Worm (Caenorhabditis elegans) whole organism, mixed stage, embryonic: Measurements from ENCODE around the gene C16D2.1.

Source experiments
- M03D4.4 ChIP-seq: sonication (generic microtip); optimal IDR thresholded peaks from 2 replicates; lab custom pipeline; 2017; ENCODE audit warnings: mild to moderate bottlenecking, missing genetic modification characterization, missing compliant biosample characterization
- bed-3 ChIP-seq: fragments of 200-800 bp; sonication (Bioruptor generic); optimal IDR thresholded peaks from 3 replicates; lab custom pipeline; 2018; ENCODE audit warnings: mild to moderate bottlenecking, missing genetic modification characterization, moderate library complexity, missing compliant biosample characterization
- blmp-1 ChIP-seq: fragments of 150-350 bp; optimal IDR thresholded peaks from 2 replicates; lab custom pipeline; 2014; ENCODE audit warnings: missing biosample characterization, missing genetic modification characterization
- ceh-39 ChIP-seq: fragments of 150-350 bp; optimal IDR thresholded peaks from 2 replicates; lab custom pipeline; 2014; ENCODE audit warnings: missing biosample characterization, missing genetic modification characterization
- ceh-43 ChIP-seq: fragments of 200-800 bp; sonication (Bioruptor generic); optimal IDR thresholded peaks from 2 replicates; lab custom pipeline; 2018; ENCODE audit warnings: mild to moderate bottlenecking, missing genetic modification characterization, moderate library complexity, missing compliant biosample characterization
- ceh-83 ChIP-seq: fragments of 200-800 bp; sonication (Bioruptor generic); optimal IDR thresholded peaks from 2 replicates; lab custom pipeline; 2018; ENCODE audit warnings: mild to moderate bottlenecking, missing genetic modification characterization, missing compliant biosample characterization
- ces-1 ChIP-seq: fragments of 150-350 bp; optimal IDR thresholded peaks from 2 replicates; lab custom pipeline; 2014; ENCODE audit warnings: missing biosample characterization, missing genetic modification reagents, missing genetic modification characterization
- cnd-1 ChIP-seq: fragments of 200-800 bp; sonication (Bioruptor generic); optimal IDR thresholded peaks from 2 replicates; lab custom pipeline; 2018; ENCODE audit warnings: mild to moderate bottlenecking, missing genetic modification characterization, missing compliant biosample characterization
- drap-1 ChIP-seq: fragments of 200-800 bp; sonication (Bioruptor generic); optimal IDR thresholded peaks from 3 replicates; lab custom pipeline; 2018; ENCODE audit warnings: mild to moderate bottlenecking, missing genetic modification characterization, missing compliant biosample characterization
- elt-1 ChIP-seq: sonication (generic microtip); optimal IDR thresholded peaks from 2 replicates; lab custom pipeline; 2017; ENCODE audit warnings: missing genetic modification characterization, mild to moderate bottlenecking, missing compliant biosample characterization, antibody characterized with exemption, moderate library complexity, borderline replicate concordance; ENCODE audit not compliant: insufficient read depth
- elt-3 ChIP-seq: fragments of 150-350 bp; optimal IDR thresholded peaks from 2 replicates; lab custom pipeline; 2014; ENCODE audit warnings: missing biosample characterization, missing genetic modification characterization
- flh-1 ChIP-seq: fragments of 200-800 bp; sonication (Bioruptor generic); optimal IDR thresholded peaks from 2 replicates; lab custom pipeline; 2018; ENCODE audit warnings: mild to moderate bottlenecking, missing genetic modification characterization, moderate library complexity, missing compliant biosample characterization
- ham-2 ChIP-seq: fragments of 200-800 bp; sonication (Bioruptor generic); optimal IDR thresholded peaks from 2 replicates; lab custom pipeline; 2018; ENCODE audit warnings: mild to moderate bottlenecking, missing genetic modification characterization, missing compliant biosample characterization
- hlh-1 ChIP-seq: fragments of 150-350 bp; optimal IDR thresholded peaks from 2 replicates; lab custom pipeline; 2014; ENCODE audit warnings: missing biosample characterization, missing genetic modification reagents, missing genetic modification characterization
- lin-13 ChIP-seq: fragments of 150-350 bp; optimal IDR thresholded peaks from 2 replicates; lab custom pipeline; 2014; ENCODE audit warnings: missing biosample characterization, missing genetic modification characterization
- lin-32 ChIP-seq: fragments of 200-800 bp; sonication (Bioruptor generic); optimal IDR thresholded peaks from 2 replicates; lab custom pipeline; 2018; ENCODE audit warnings: mild to moderate bottlenecking, missing genetic modification characterization, missing compliant biosample characterization
- lsy-2 ChIP-seq: fragments of 150-350 bp; optimal IDR thresholded peaks from 2 replicates; lab custom pipeline; 2014; ENCODE audit warnings: missing biosample characterization, missing genetic modification characterization
- mab-5 ChIP-seq: fragments of 150-350 bp; optimal IDR thresholded peaks from 2 replicates; lab custom pipeline; 2014; ENCODE audit warnings: missing biosample characterization, missing genetic modification characterization
- mep-1 ChIP-seq: fragments of 150-350 bp; optimal IDR thresholded peaks from 2 replicates; lab custom pipeline; 2017; ENCODE audit warnings: missing biosample characterization, missing genetic modification reagents, missing genetic modification characterization, inconsistent platforms
- mls-2 ChIP-seq: sonication (generic microtip); optimal IDR thresholded peaks from 2 replicates; lab custom pipeline; 2016; ENCODE audit warnings: mild to moderate bottlenecking, missing genetic modification characterization, moderate library complexity, missing compliant biosample characterization
- nhr-12 ChIP-seq: fragments of 150-350 bp; optimal IDR thresholded peaks from 2 replicates; lab custom pipeline; 2014; ENCODE audit warnings: missing biosample characterization, missing genetic modification characterization
- nhr-2 ChIP-seq: fragments of 150-350 bp; optimal IDR thresholded peaks from 2 replicates; lab custom pipeline; 2014; ENCODE audit warnings: missing biosample characterization, missing genetic modification characterization
- nhr-237 ChIP-seq: fragments of 150-350 bp; optimal IDR thresholded peaks from 2 replicates; lab custom pipeline; 2014; ENCODE audit warnings: missing biosample characterization, missing genetic modification characterization
- nhr-28 ChIP-seq: fragments of 150-350 bp; optimal IDR thresholded peaks from 2 replicates; lab custom pipeline; 2014; ENCODE audit warnings: missing biosample characterization, missing genetic modification characterization
- nhr-76 ChIP-seq: sonication (generic microtip); optimal IDR thresholded peaks from 2 replicates; lab custom pipeline; 2017; ENCODE audit warnings: missing biosample characterization, missing genetic modification characterization
- pha-4 ChIP-seq: fragments of 150-350 bp; optimal IDR thresholded peaks from 2 replicates; lab custom pipeline; 2018; ENCODE audit warnings: missing biosample characterization, missing genetic modification reagents, missing genetic modification characterization
- sem-2 ChIP-seq: fragments of 200-800 bp; sonication (Bioruptor generic); optimal IDR thresholded peaks from 2 replicates; lab custom pipeline; 2018; ENCODE audit warnings: mild to moderate bottlenecking, missing genetic modification characterization, missing compliant biosample characterization
- snpc-4 ChIP-seq: fragments of 150-350 bp; optimal IDR thresholded peaks from 2 replicates; lab custom pipeline; 2014; ENCODE audit warnings: missing biosample characterization, missing genetic modification characterization
- sptf-1 ChIP-seq: sonication (generic microtip); optimal IDR thresholded peaks from 2 replicates; lab custom pipeline; 2017; ENCODE audit warnings: mild to moderate bottlenecking, missing genetic modification characterization, moderate library complexity, missing compliant biosample characterization
- tbx-8 ChIP-seq: fragments of 200-800 bp; sonication (Bioruptor generic); optimal IDR thresholded peaks from 2 replicates; lab custom pipeline; 2018; ENCODE audit warnings: mild to moderate bottlenecking, missing genetic modification characterization, moderate library complexity, missing compliant biosample characterization
- unc-120 ChIP-seq: sonication (generic microtip); optimal IDR thresholded peaks from 2 replicates; lab custom pipeline; 2017; ENCODE audit warnings: missing genetic modification characterization, missing compliant biosample characterization; ENCODE audit not compliant: poor library complexity, severe bottlenecking
- unc-39 ChIP-seq: fragments of 150-350 bp; optimal IDR thresholded peaks from 2 replicates; lab custom pipeline; 2014; ENCODE audit warnings: missing biosample characterization, missing genetic modification characterization
- unc-62 ChIP-seq: fragments of 150-350 bp; optimal IDR thresholded peaks from 2 replicates; lab custom pipeline; 2014; ENCODE audit warnings: missing biosample characterization, missing genetic modification reagents, missing genetic modification characterization
- zip-8 ChIP-seq: fragments of 150-350 bp; optimal IDR thresholded peaks from 2 replicates; lab custom pipeline; 2014; ENCODE audit warnings: missing biosample characterization, missing genetic modification characterization
- ztf-11 ChIP-seq: fragments of 150-350 bp; optimal IDR thresholded peaks from 2 replicates; lab custom pipeline; 2014; ENCODE audit warnings: missing biosample characterization, missing genetic modification characterization

Gene C16D2.1

DNA sequence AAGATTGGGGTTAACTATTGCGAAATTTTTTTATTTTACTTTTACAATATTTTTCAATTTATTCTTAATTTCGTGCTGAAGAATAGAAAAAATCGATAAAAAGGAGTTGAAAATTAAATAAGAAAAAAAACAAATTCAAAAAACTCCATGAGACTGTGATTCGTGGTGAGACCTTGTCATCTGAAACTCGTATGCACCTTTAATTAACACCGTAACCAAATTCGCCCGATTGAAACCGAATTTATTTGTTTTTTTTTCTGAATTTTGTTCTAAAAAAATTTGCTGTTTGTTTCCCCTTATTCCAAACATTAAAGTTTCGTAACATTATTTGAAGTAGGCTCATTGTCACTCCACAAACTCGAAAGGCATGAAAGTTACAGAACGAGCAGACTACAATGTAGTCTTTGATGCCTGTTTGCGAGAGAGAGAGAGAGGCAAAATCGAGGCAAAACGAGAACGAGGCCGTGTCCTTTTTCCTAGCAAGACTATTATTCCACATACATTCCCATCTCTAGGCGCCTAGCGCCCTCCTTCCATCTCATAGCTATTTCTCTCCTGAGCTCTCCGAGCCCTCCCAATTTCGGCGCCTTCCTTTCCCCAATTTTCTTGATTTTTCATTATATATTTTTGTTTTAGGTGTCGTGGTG is 22.4 kb upstream of the C16D2.1 start, which contains the start of gene T24H10.4:
TSS of gene T24H10.4 (plus strand) at position 630 of the 647 bp plus-strand sequence.
- TF ChIP-seq ces-1 (GFP tag; lab: Kevin White, UChicago), result peak; percentile 19
- no peak for TF ChIP-seq lsy-2 (tag; lab: Kevin White, UChicago)
- no peak for TF ChIP-seq cnd-1
- TF ChIP-seq nhr-76 (tag; lab: Kevin White, UChicago), result no peak
- no peak for TF ChIP-seq pha-4 (tag; lab: Kevin White, UChicago)
- no peak for TF ChIP-seq snpc-4
- no peak for TF ChIP-seq ham-2
- no peak for TF ChIP-seq tbx-8 (GFP tag; lab: Kevin White, UChicago)

DNA sequence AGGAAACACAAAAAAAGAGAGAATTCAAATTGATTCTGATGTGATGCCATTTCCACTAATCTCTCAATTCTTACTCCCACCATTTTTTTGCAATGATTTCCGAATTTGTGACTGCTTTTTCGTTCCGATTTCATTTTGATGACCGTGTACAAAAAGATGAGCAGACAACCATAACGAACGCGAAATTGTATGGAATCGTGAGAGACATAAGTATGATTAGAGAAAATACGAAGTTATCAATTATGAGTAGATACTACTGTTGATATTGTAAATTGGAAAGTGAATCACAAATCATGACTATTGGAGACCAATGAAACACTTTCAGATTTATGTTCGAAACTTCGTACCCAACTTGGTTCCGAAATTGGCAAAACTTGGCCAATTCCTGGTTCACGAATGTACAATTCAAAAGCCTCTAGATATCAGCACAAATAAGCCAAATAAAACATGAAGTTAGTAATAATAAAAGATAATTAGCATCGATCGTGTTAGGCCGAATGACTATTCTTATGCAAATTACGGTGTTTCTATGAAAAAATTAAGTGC is 19.9 kb upstream of the C16D2.1 start:
- TF ChIP-seq nhr-76 (tag; lab: Kevin White, UChicago) (no peak), hlh-1 (tag; lab: Kevin White, UChicago) (no peak), ceh-39 (no peak), mep-1 (tag; lab: Kevin White, UChicago) (no peak), elt-1 (tag; lab: Kevin White, UChicago) (no peak), unc-62 (GFP tag; lab: Kevin White, UChicago) (no peak), mab-5 (no peak), ceh-43 (GFP tag; lab: Kevin White, UChicago) (no peak), ztf-11 (tag; lab: Kevin White, UChicago) (no peak), flh-1 (GFP tag; lab: Kevin White, UChicago) (no peak), ceh-83 (GFP tag; lab: Kevin White, UChicago) (no peak), M03D4.4 (tag; lab: Kevin White, UChicago) (no peak), lin-32 (GFP tag; lab: Kevin White, UChicago) (no peak), snpc-4 (no peak), mls-2 (no peak), bed-3 (no peak), unc-120 (tag; lab: Kevin White, UChicago) (no peak), tbx-8 (GFP tag; lab: Kevin White, UChicago) (no peak), zip-8 (tag; lab: Kevin White, UChicago) (no peak)

DNA sequence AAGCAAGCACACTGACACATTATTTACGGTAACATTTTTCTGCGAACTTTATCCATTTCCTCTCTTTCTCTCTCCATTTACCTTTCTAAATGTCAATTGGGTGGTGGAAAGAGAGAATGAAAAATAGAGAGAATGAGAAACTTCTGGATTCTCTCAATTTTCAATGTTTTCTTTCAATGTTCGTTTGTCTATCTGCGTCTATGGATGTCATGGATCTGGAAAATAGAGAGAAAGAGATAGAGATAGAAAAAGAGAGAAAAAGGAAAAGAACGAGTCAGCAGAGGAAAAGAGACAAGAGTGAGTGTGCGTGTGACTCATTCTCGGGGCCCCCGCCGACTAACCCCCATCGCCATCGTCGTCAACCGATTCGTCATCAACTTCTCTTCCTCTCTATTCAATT is 18.6 kb upstream of the C16D2.1 start, which contains the start of gene jun-1:
TSS of gene jun-1 (plus strand) at position 307 of the 400 bp plus-strand sequence.
- TF ChIP-seq ceh-39 (no peak), pha-4 (tag; lab: Kevin White, UChicago) (peak; percentile 35), ham-2 (no peak), nhr-28 (tag; lab: Kevin White, UChicago) (no peak), ceh-43 (GFP tag; lab: Kevin White, UChicago) (no peak), nhr-237 (peak; percentile 95), sptf-1 (tag; lab: Kevin White, UChicago) (no peak), lin-32 (GFP tag; lab: Kevin White, UChicago) (no peak), lin-13 (tag; lab: Kevin White, UChicago) (no peak), lsy-2 (tag; lab: Kevin White, UChicago) (peak; percentile 48), cnd-1 (no peak), bed-3 (no peak), mep-1 (tag; lab: Kevin White, UChicago) (peak; percentile 19), blmp-1 (tag; lab: Kevin White, UChicago) (no peak), elt-1 (tag; lab: Kevin White, UChicago) (no peak), hlh-1 (tag; lab: Kevin White, UChicago) (no peak), unc-120 (tag; lab: Kevin White, UChicago) (peak; percentile 83), flh-1 (GFP tag; lab: Kevin White, UChicago) (no peak), nhr-2 (no peak), snpc-4 (no peak), mab-5 (no peak), sem-2 (no peak), ces-1 (GFP tag; lab: Kevin White, UChicago) (peak; percentile 76), ztf-11 (tag; lab: Kevin White, UChicago) (no peak), mls-2 (peak; percentile 32), nhr-12 (no peak), tbx-8 (GFP tag; lab: Kevin White, UChicago) (no peak), unc-39 (tag; lab: Kevin White, UChicago) (no peak), drap-1 (GFP tag; lab: Kevin White, UChicago) (no peak), M03D4.4 (tag; lab: Kevin White, UChicago) (no peak), zip-8 (tag; lab: Kevin White, UChicago) (no peak), nhr-76 (tag; lab: Kevin White, UChicago) (no peak), elt-3 (tag; lab: Kevin White, UChicago) (no peak), ceh-83 (GFP tag; lab: Kevin White, UChicago) (no peak), unc-62 (GFP tag; lab: Kevin White, UChicago) (peak; percentile 89)
